Worm (Caenorhabditis elegans): ENCODE measurements around the gene C35B1.7.

- TF ChIP-seq zag-1 (tag; optimal IDR thresholded peaks at IDR 0.05) (no peak), tbx-2 (tag; optimal IDR thresholded peaks at IDR 0.05) (no peak), nhr-77 (tag; optimal IDR thresholded peaks at IDR 0.05) (no peak), ztf-4 (tag; optimal IDR thresholded peaks at IDR 0.05) (no peak)
Observed at ce11 chrIV:4135744-4136143, 26.9 kb downstream of the C35B1.7 start, which contains the start of gene F49F1.17.
